Worm (Caenorhabditis elegans) whole organism, L2 larva: Measurements from ENCODE around the gene itm-2.

Source experiments
- F13H6.1 ChIP-seq: sonication (generic microtip); optimal IDR thresholded peaks from 2 replicates; lab custom pipeline; 2016; ENCODE audit warnings: missing genetic modification characterization, missing compliant biosample characterization
- alr-1 ChIP-seq: fragments of 150-350 bp; optimal IDR thresholded peaks from 2 replicates; lab custom pipeline; 2014; ENCODE audit warnings: missing biosample characterization, missing genetic modification characterization
- aly-2 ChIP-seq: fragments of 150-350 bp; optimal IDR thresholded peaks from 2 replicates; lab custom pipeline; 2014; ENCODE audit warnings: missing biosample characterization, missing genetic modification characterization
- blmp-1 ChIP-seq: sonication (generic microtip); optimal IDR thresholded peaks from 2 replicates; lab custom pipeline; 2017; ENCODE audit warnings: missing genetic modification characterization, mild to moderate bottlenecking, missing compliant biosample characterization, antibody characterized with exemption, moderate library complexity; ENCODE audit not compliant: insufficient read depth
- crh-2 ChIP-seq: sonication (generic microtip); optimal IDR thresholded peaks from 2 replicates; lab custom pipeline; 2017; ENCODE audit warnings: missing biosample characterization, missing genetic modification characterization
- egl-27 ChIP-seq: sonication (generic microtip); optimal IDR thresholded peaks from 3 replicates; lab custom pipeline; 2017; ENCODE audit warnings: missing biosample characterization, missing genetic modification reagents, missing genetic modification characterization
- lin-13 ChIP-seq: fragments of 150-350 bp; optimal IDR thresholded peaks from 2 replicates; lab custom pipeline; 2014; ENCODE audit warnings: missing biosample characterization, missing genetic modification reagents, missing genetic modification characterization
- mab-5 ChIP-seq: fragments of 150-350 bp; optimal IDR thresholded peaks from 2 replicates; lab custom pipeline; 2014; ENCODE audit warnings: missing biosample characterization, missing genetic modification characterization
- nhr-237 ChIP-seq: fragments of 150-350 bp; optimal IDR thresholded peaks from 2 replicates; lab custom pipeline; 2014; ENCODE audit warnings: missing biosample characterization, missing genetic modification characterization
- snpc-4 ChIP-seq: fragments of 150-350 bp; optimal IDR thresholded peaks from 2 replicates; lab custom pipeline; 2014; ENCODE audit warnings: missing biosample characterization, missing genetic modification characterization
- unc-39 ChIP-seq: fragments of 150-350 bp; optimal IDR thresholded peaks from 2 replicates; lab custom pipeline; 2014; ENCODE audit warnings: missing biosample characterization, missing genetic modification characterization
- unc-55 ChIP-seq: fragments of 150-350 bp; sonication (generic microtip); optimal IDR thresholded peaks from 3 replicates; lab custom pipeline; 2014; ENCODE audit warnings: missing biosample characterization, missing genetic modification reagents, missing genetic modification characterization
- unc-62 ChIP-seq: fragments of 150-350 bp; optimal IDR thresholded peaks from 2 replicates; lab custom pipeline; 2014; ENCODE audit warnings: missing biosample characterization, missing genetic modification reagents, missing genetic modification characterization

DNA sequence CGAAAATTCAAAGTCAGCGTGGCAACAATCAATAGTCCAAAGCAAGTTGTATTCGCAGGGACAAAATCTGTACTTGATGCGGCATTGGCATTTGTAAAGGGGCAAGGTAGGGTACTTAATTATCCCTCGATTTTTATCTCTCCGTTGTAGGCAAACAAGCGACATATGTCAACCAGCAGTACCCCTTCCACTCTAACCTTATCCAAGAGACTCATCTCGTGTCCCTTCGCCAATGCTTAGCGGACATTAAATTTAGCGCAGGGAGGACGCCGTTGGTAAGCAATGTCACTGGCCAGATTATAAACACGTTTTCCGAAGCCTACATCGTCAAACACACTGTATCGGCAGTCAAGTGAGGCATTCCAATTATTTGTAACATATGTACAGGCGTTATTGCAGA lies 15.6 kb upstream of the itm-2 start:
- peak; percentile 86 for TF ChIP-seq blmp-1 (tag; lab: Kevin White, UChicago)
- TF ChIP-seq egl-27 (tag; lab: Kevin White, UChicago): peak; percentile 90
- peak; percentile 93 for TF ChIP-seq nhr-237 (tag; lab: Kevin White, UChicago)
- peak; percentile 93 for TF ChIP-seq unc-39 (tag; lab: Kevin White, UChicago)
- TF ChIP-seq mab-5 (tag; lab: Kevin White, UChicago): peak; percentile 96
- TF ChIP-seq F13H6.1 (tag; lab: Kevin White, UChicago): peak; percentile 99
- TF ChIP-seq unc-55 (GFP tag; lab: Kevin White, UChicago): peak; percentile 99
- no peak for TF ChIP-seq snpc-4 (tag; lab: Kevin White, UChicago)
- TF ChIP-seq aly-2 (tag; lab: Kevin White, UChicago): peak; percentile 95
- TF ChIP-seq unc-62 (GFP tag; lab: Kevin White, UChicago): peak; percentile 84
- peak; percentile 99 for TF ChIP-seq crh-2 (tag; lab: Kevin White, UChicago)
- TF ChIP-seq lin-13 (GFP tag; lab: Kevin White, UChicago): peak; percentile 96
- TF ChIP-seq alr-1: peak; percentile 83
